Worm (Caenorhabditis elegans): Measurements from ENCODE around the gene F44E2.3.

- TF ChIP-seq hmbx-1 (tag; optimal IDR thresholded peaks at IDR 0.05) (no peak), aly-1 (tag; optimal IDR thresholded peaks at IDR 0.05) (no peak), F13C5.2 (tag; optimal IDR thresholded peaks at IDR 0.05) (no peak), tbx-11 (GFP tag; IDR thresholded peaks at IDR 0.05) (no peak), flt-1 (GFP tag; IDR thresholded peaks at IDR 0.05) (no peak), sea-1 (GFP tag; conservative IDR thresholded peaks at IDR 0.05) (no peak), ama-1 (optimal IDR thresholded peaks at IDR 0.05) (no peak), ets-7 (tag; optimal IDR thresholded peaks at IDR 0.05) (no peak), scrt-1 (GFP tag; IDR thresholded peaks at IDR 0.05) (no peak), tbx-37 (GFP tag; conservative IDR thresholded peaks at IDR 0.05) (no peak), hnd-1 (tag; optimal IDR thresholded peaks at IDR 0.05) (no peak), hmg-4 (GFP tag; optimal IDR thresholded peaks at IDR 0.05) (no peak), ceh-13 (GFP tag; optimal IDR thresholded peaks at IDR 0.05) (no peak)
Observed at ce11 chrIII:8788690-8789089, 40.4 kb downstream of the F44E2.3 start.
